Fruit fly (Drosophila melanogaster) whole organism, embryonic: ENCODE data around the gene CG46463.

Experiments used
- CG10366 ChIP-seq: fragments of 200-800 bp; sonication (Bioruptor generic); IDR thresholded peaks from 2 replicates; pipeline ENCODE4 v1.3.6; 2022; ENCODE audit warnings: missing biosample characterization, missing genetic modification characterization
- CG11504 ChIP-seq: fragments of 200-800 bp; sonication (Bioruptor generic); optimal IDR thresholded peaks from 3 replicates; lab custom pipeline; 2019; ENCODE audit warnings: missing biosample characterization, mild to moderate bottlenecking, missing genetic modification characterization, moderate library complexity
- CG1233 ChIP-seq: fragments of 200-800 bp; sonication (Bioruptor generic); optimal IDR thresholded peaks from 4 replicates; lab custom pipeline; 2018; ENCODE audit warnings: missing biosample characterization, mild to moderate bottlenecking, missing genetic modification characterization
- CG13296 ChIP-seq: fragments of 200-800 bp; sonication (Bioruptor generic); optimal IDR thresholded peaks from 3 replicates; lab custom pipeline; 2018; ENCODE audit warnings: missing biosample characterization, mild to moderate bottlenecking, missing genetic modification characterization
- CG15479 ChIP-seq: fragments of 200-800 bp; sonication (Bioruptor generic); optimal IDR thresholded peaks from 3 replicates; lab custom pipeline; 2019; ENCODE audit warnings: missing biosample characterization, mild to moderate bottlenecking, missing genetic modification characterization, moderate library complexity
- CG16779 ChIP-seq: fragments of 200-800 bp; sonication (Bioruptor generic); IDR thresholded peaks from 2 replicates; pipeline ENCODE4 v1.3.6; 2022; ENCODE audit warnings: missing biosample characterization, missing genetic modification characterization
- CG17359 ChIP-seq: fragments of 200-800 bp; sonication (Bioruptor generic); optimal IDR thresholded peaks from 3 replicates; lab custom pipeline; 2018; ENCODE audit warnings: missing biosample characterization, mild to moderate bottlenecking, missing genetic modification characterization, moderate library complexity
- CG17829 ChIP-seq: fragments of 200-800 bp; optimal IDR thresholded peaks from 2 replicates; lab custom pipeline; 2019; ENCODE audit warnings: missing biosample characterization, mild to moderate bottlenecking, missing genetic modification characterization, moderate library complexity
- CG2120 ChIP-seq: fragments of 200-800 bp; sonication (Bioruptor generic); optimal IDR thresholded peaks from 3 replicates; lab custom pipeline; 2016; ENCODE audit warnings: missing biosample characterization, missing genetic modification characterization
- CG30403 ChIP-seq: fragments of 200-800 bp; sonication (Bioruptor generic); optimal IDR thresholded peaks from 3 replicates; lab custom pipeline; 2016; ENCODE audit warnings: missing biosample characterization, missing genetic modification characterization
- CG31224 ChIP-seq: fragments of 200-800 bp; sonication (Bioruptor generic); IDR thresholded peaks from 2 replicates; pipeline ENCODE4 v1.3.6; 2022; ENCODE audit warnings: missing biosample characterization, missing genetic modification characterization
- CG31441 ChIP-seq: fragments of 200-800 bp; sonication (Bioruptor generic); IDR thresholded peaks from 2 replicates; pipeline ENCODE4 v1.3.6; 2022; ENCODE audit warnings: missing biosample characterization, missing genetic modification characterization
- CG33213 ChIP-seq: fragments of 200-800 bp; sonication (Bioruptor generic); optimal IDR thresholded peaks from 3 replicates; lab custom pipeline; 2016; ENCODE audit warnings: missing biosample characterization, missing genetic modification characterization
- CG3995 ChIP-seq: fragments of 200-800 bp; sonication (Bioruptor generic); optimal IDR thresholded peaks from 3 replicates; lab custom pipeline; 2016; ENCODE audit warnings: missing biosample characterization, missing genetic modification characterization
- CG4424 ChIP-seq: fragments of 200-800 bp; sonication (Bioruptor generic); optimal IDR thresholded peaks from 3 replicates; lab custom pipeline; 2016; ENCODE audit warnings: missing biosample characterization, missing genetic modification characterization
- CG7786 ChIP-seq: fragments of 200-800 bp; sonication (Bioruptor generic); optimal IDR thresholded peaks from 2 replicates; lab custom pipeline; 2016; ENCODE audit warnings: missing biosample characterization, missing genetic modification characterization
- CG8290 ChIP-seq, 3 experiments: fragments of 200-800 bp; sonication (Bioruptor generic); optimal IDR thresholded peaks; 2 replicates each; lab custom pipeline; 2016 to 2019; ENCODE audit warnings: missing biosample characterization in 3 of 3, missing genetic modification characterization in 3 of 3, mild to moderate bottlenecking in 2 of 3, moderate library complexity in 1 of 3
- CG9215 ChIP-seq: fragments of 200-800 bp; sonication (Bioruptor generic); IDR thresholded peaks from 2 replicates; pipeline ENCODE4 v1.3.6; 2022; ENCODE audit warnings: missing biosample characterization, missing genetic modification characterization
- D19A ChIP-seq: fragments of 200-800 bp; optimal IDR thresholded peaks from 3 replicates; lab custom pipeline; 2019; ENCODE audit warnings: missing biosample characterization, mild to moderate bottlenecking, missing genetic modification characterization, moderate library complexity
- Dfd ChIP-seq, 2 experiments: fragments of >200 bp; optimal IDR thresholded peaks; 2 replicates each; lab custom pipeline; 2017; ENCODE audit warnings: missing biosample characterization in 2 of 2, missing genetic modification characterization in 2 of 2
- Ets65A ChIP-seq: fragments of 200-800 bp; sonication (Bioruptor generic); peaks from one replicate; lab custom pipeline; 2016; ENCODE audit warnings: missing biosample characterization, missing genetic modification characterization
- Fer1 ChIP-seq: fragments of 200-800 bp; sonication (Bioruptor generic); optimal IDR thresholded peaks from 2 replicates; lab custom pipeline; 2017; ENCODE audit warnings: missing biosample characterization, mild to moderate bottlenecking, missing genetic modification characterization
- Fer2 ChIP-seq: fragments of 200-800 bp; sonication (Bioruptor generic); optimal IDR thresholded peaks from 2 replicates; lab custom pipeline; 2018; ENCODE audit warnings: missing biosample characterization, mild to moderate bottlenecking, missing genetic modification characterization, moderate library complexity
- GATAe ChIP-seq: fragments of 200-800 bp; sonication (Bioruptor generic); conservative IDR thresholded peaks from 2 replicates; pipeline ENCODE4 v1.3.6; 2022; ENCODE audit warnings: missing biosample characterization, missing genetic modification characterization
- HLH3B ChIP-seq: fragments of 200-800 bp; sonication (Bioruptor generic); IDR thresholded peaks from 2 replicates; pipeline ENCODE4 v1.3.6; 2022; ENCODE audit warnings: missing biosample characterization, missing genetic modification characterization
- HLH4C ChIP-seq: fragments of 200-800 bp; sonication (Bioruptor generic); IDR thresholded peaks from 3 replicates; pipeline ENCODE4 v1.3.6; 2022; ENCODE audit warnings: missing biosample characterization, missing genetic modification characterization; ENCODE audit not compliant: partially characterized antibody
- HLH54F ChIP-seq: fragments of 200-800 bp; sonication (Bioruptor generic); optimal IDR thresholded peaks from 3 replicates; lab custom pipeline; 2016; ENCODE audit warnings: missing biosample characterization, missing genetic modification characterization
- Hr3 ChIP-seq: fragments of 200-800 bp; sonication (Bioruptor generic); optimal IDR thresholded peaks from 3 replicates; lab custom pipeline; 2016; ENCODE audit warnings: missing biosample characterization, missing genetic modification characterization
- Mad ChIP-seq: fragments of 200-800 bp; sonication (Bioruptor generic); optimal IDR thresholded peaks from 2 replicates; lab custom pipeline; 2016; ENCODE audit warnings: missing biosample characterization, missing genetic modification characterization
- PHDP ChIP-seq: fragments of 200-800 bp; sonication (Bioruptor generic); optimal IDR thresholded peaks from 3 replicates; lab custom pipeline; 2018; ENCODE audit warnings: missing biosample characterization, mild to moderate bottlenecking, missing genetic modification characterization, moderate library complexity
- Rfx ChIP-seq: fragments of 200-800 bp; sonication (Bioruptor generic); IDR thresholded peaks from 2 replicates; pipeline ENCODE4 v1.3.6; 2022; ENCODE audit warnings: missing biosample characterization, missing genetic modification characterization
- Sox102F ChIP-seq: fragments of 200-800 bp; sonication (Bioruptor generic); optimal IDR thresholded peaks from 2 replicates; lab custom pipeline; 2018; ENCODE audit warnings: missing biosample characterization, mild to moderate bottlenecking, missing genetic modification characterization, moderate library complexity
- Vsx1 ChIP-seq: fragments of 200-800 bp; sonication (Bioruptor generic); optimal IDR thresholded peaks from 2 replicates; lab custom pipeline; 2017; ENCODE audit warnings: missing biosample characterization, mild to moderate bottlenecking, missing genetic modification characterization, missing genetic modification reagents
- Xbp1 ChIP-seq: fragments of 200-800 bp; sonication (Bioruptor generic); optimal IDR thresholded peaks from 3 replicates; lab custom pipeline; 2016; ENCODE audit warnings: missing biosample characterization, mild to moderate bottlenecking, missing genetic modification characterization
- bsh ChIP-seq, 2 experiments: fragments of 200-800 bp; sonication (Bioruptor generic); optimal IDR thresholded peaks; 2 replicates each; lab custom pipeline; 2017 to 2018; ENCODE audit warnings: mild to moderate bottlenecking in 2 of 2, missing biosample characterization in 2 of 2, missing genetic modification characterization in 2 of 2, moderate library complexity in 1 of 2
- cas ChIP-seq: fragments of 200-800 bp; sonication (Bioruptor generic); IDR thresholded peaks from 2 replicates; pipeline ENCODE4 v1.3.6; 2022; ENCODE audit warnings: missing biosample characterization, missing genetic modification characterization
- fd96Cb ChIP-seq: fragments of 200-800 bp; sonication (Bioruptor generic); optimal IDR thresholded peaks from 2 replicates; lab custom pipeline; 2018; ENCODE audit warnings: missing biosample characterization, mild to moderate bottlenecking, missing genetic modification characterization, moderate library complexity
- gro ChIP-seq: fragments of 200-800 bp; sonication (Bioruptor generic); optimal IDR thresholded peaks from 2 replicates; lab custom pipeline; 2016; ENCODE audit warnings: missing biosample characterization, missing genetic modification characterization
- gsb-n ChIP-seq: fragments of 200-800 bp; sonication (Bioruptor generic); optimal IDR thresholded peaks from 3 replicates; lab custom pipeline; 2018; ENCODE audit warnings: missing biosample characterization, mild to moderate bottlenecking, missing genetic modification characterization
- jumu ChIP-seq: fragments of 200-800 bp; sonication (Bioruptor generic); optimal IDR thresholded peaks from 3 replicates; lab custom pipeline; 2016; ENCODE audit warnings: missing biosample characterization, missing genetic modification characterization
- mirr ChIP-seq: fragments of 200-800 bp; sonication (Bioruptor generic); optimal IDR thresholded peaks from 3 replicates; lab custom pipeline; 2018; ENCODE audit warnings: missing biosample characterization, mild to moderate bottlenecking, missing genetic modification characterization
- nom ChIP-seq: fragments of 200-800 bp; sonication (Bioruptor generic); optimal IDR thresholded peaks from 2 replicates; lab custom pipeline; 2017; ENCODE audit warnings: missing biosample characterization, missing genetic modification characterization, mild to moderate bottlenecking, moderate library complexity, missing genetic modification reagents
- oc ChIP-seq: fragments of 200-800 bp; sonication (Bioruptor generic); optimal IDR thresholded peaks from 2 replicates; lab custom pipeline; 2018; ENCODE audit warnings: missing biosample characterization, mild to moderate bottlenecking, missing genetic modification characterization, moderate library complexity
- phol ChIP-seq: fragments of 200-800 bp; sonication (Bioruptor generic); optimal IDR thresholded peaks from 3 replicates; lab custom pipeline; 2018; ENCODE audit warnings: missing biosample characterization, mild to moderate bottlenecking, missing genetic modification characterization, moderate library complexity
- scrt ChIP-seq: fragments of 200-800 bp; sonication (Bioruptor generic); optimal IDR thresholded peaks from 2 replicates; lab custom pipeline; 2018; ENCODE audit warnings: missing biosample characterization, mild to moderate bottlenecking, missing genetic modification characterization, moderate library complexity
- sd ChIP-seq: fragments of 200-800 bp; sonication (Bioruptor generic); optimal IDR thresholded peaks from 3 replicates; lab custom pipeline; 2018; ENCODE audit warnings: missing biosample characterization, mild to moderate bottlenecking, missing genetic modification characterization, moderate library complexity
- unpg ChIP-seq: fragments of 200-800 bp; sonication (Bioruptor generic); optimal IDR thresholded peaks from 3 replicates; lab custom pipeline; 2018; ENCODE audit warnings: missing biosample characterization, mild to moderate bottlenecking, missing genetic modification characterization, moderate library complexity
- vvl ChIP-seq: fragments of 200-800 bp; sonication (Bioruptor generic); IDR thresholded peaks from 2 replicates; pipeline ENCODE4 v1.3.6; 2022; ENCODE audit warnings: missing biosample characterization, missing genetic modification characterization

Gene CG46463

DNA sequence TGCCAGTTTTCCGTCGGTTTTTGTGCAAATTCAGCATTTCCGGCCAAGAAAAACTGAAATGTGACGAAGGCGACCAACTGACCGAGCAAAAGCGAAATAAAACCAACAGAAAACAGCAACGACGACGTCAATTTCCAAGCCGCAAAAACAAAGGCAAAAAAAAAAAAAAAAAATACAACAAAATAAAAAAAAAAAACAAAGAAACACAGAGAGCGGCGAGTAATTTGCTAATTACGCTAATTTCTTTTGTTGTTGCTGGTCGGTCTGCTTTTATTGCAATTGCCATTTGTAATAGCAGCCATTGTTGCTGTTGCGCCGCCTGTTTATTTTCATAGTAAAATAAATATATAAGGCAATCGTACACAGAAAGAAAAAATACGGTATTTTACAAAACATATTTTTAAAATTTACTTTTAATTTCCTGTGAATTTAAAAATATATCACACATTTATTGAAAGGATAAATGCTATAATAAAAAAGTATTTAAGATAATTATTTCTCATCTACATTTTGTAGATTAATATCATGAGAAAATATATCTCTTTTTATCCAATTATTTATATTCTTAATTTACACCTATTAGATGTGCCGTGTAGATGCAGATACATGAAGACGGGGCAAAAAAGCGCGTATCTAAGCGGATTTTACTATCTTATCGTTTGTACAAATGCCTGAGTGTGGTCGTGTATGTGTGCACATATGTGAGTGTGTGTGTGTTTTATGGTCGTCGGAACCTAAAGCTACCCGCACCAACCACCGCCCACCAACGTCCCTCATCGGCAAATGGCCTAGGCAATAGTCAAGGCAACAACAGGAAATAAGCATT lies 24.1 kb upstream of the CG46463 start (continued):
- peak in 1 of 2 experiments; percentile 27 for TF ChIP-seq bsh (GFP tag; optimal IDR thresholded peaks at IDR 0.05; lab: Kevin White, UChicago)
- TF ChIP-seq CG33213 (GFP tag; lab: Kevin White, UChicago), result no peak
- no peak for TF ChIP-seq Mad
- TF ChIP-seq D19A, result peak; percentile 40
- peak; percentile 51 for TF ChIP-seq phol (tag; lab: Kevin White, UChicago)
- TF ChIP-seq oc (tag; lab: Kevin White, UChicago), result peak; percentile 25
- no peak for TF ChIP-seq jumu (GFP tag; lab: Kevin White, UChicago)
- TF ChIP-seq CG4424 (GFP tag; lab: Kevin White, UChicago), result peak; percentile 43
- TF ChIP-seq GATAe (GFP tag; lab: Robert Waterston, UW), result peak; percentile 85; the same call in 1 of the 2 replicates
- TF ChIP-seq sd (tag; lab: Kevin White, UChicago), result peak; percentile 57
- peak; percentile 24 for TF ChIP-seq CG1233 (GFP tag; lab: Kevin White, UChicago)
- TF ChIP-seq CG8290 (GFP tag; optimal IDR thresholded peaks at IDR 0.05; lab: Kevin White, UChicago), result no peak
- peak in 1 of 2 experiments; percentile 41 for TF ChIP-seq CG8290 (tag; optimal IDR thresholded peaks at IDR 0.05; lab: Kevin White, UChicago)
- peak; percentile 3 for TF ChIP-seq Vsx1
- TF ChIP-seq CG3995 (GFP tag; lab: Kevin White, UChicago), result no peak
- no peak for TF ChIP-seq Dfd (GFP tag; optimal IDR thresholded peaks at IDR 0.05; lab: Kevin White, UChicago)
- TF ChIP-seq fd96Cb (tag; lab: Kevin White, UChicago), result peak; percentile 41
- TF ChIP-seq CG13296 (GFP tag; lab: Kevin White, UChicago), result peak; percentile 40
- TF ChIP-seq vvl (GFP tag; lab: Robert Waterston, UW), result peak; percentile 49
- peak; percentile 7 for TF ChIP-seq scrt (GFP tag; lab: Kevin White, UChicago)
- TF ChIP-seq CG16779 (GFP tag; lab: Robert Waterston, UW), result no peak
- peak; percentile 17 for TF ChIP-seq Fer2 (tag; lab: Kevin White, UChicago)
- 0 out of 2 replicates have a peak, but pooled peaks have one; percentile 19 for TF ChIP-seq CG9215 (GFP tag; lab: Robert Waterston, UW)
- TF ChIP-seq CG10366, result 0 out of 2 replicates have a peak, but pooled peaks have one; percentile 10
- peak; percentile 19 for TF ChIP-seq gsb-n (tag; lab: Kevin White, UChicago)
- TF ChIP-seq cas (GFP tag; lab: Robert Waterston, UW), result peak; percentile 48; the same call in 1 of the 2 replicates
- peak; percentile 74 for TF ChIP-seq PHDP (tag; lab: Kevin White, UChicago)
- peak; percentile 38 for TF ChIP-seq CG2120
- peak; percentile 36 for TF ChIP-seq Hr3 (GFP tag; lab: Kevin White, UChicago)
- TF ChIP-seq CG31224 (GFP tag; lab: Robert Waterston, UW), result no peak
- peak; percentile 59 for TF ChIP-seq CG31441 (GFP tag; lab: Robert Waterston, UW)
- TF ChIP-seq Xbp1 (GFP tag; lab: Kevin White, UChicago), result peak; percentile 34
- TF ChIP-seq HLH54F (GFP tag; lab: Kevin White, UChicago), result no peak
- no peak for TF ChIP-seq gro (GFP tag; lab: Kevin White, UChicago)
- no peak for TF ChIP-seq nom (GFP tag; lab: Kevin White, UChicago)
- TF ChIP-seq unpg (GFP tag; lab: Kevin White, UChicago), result peak; percentile 55
- TF ChIP-seq CG30403 (GFP tag; lab: Kevin White, UChicago), result peak; percentile 68
- no peak for TF ChIP-seq CG7786 (GFP tag; lab: Kevin White, UChicago)
- TF ChIP-seq mirr (GFP tag; lab: Kevin White, UChicago), result peak; percentile 68
- TF ChIP-seq CG17359, result peak; percentile 38
- TF ChIP-seq CG15479 (GFP tag; lab: Kevin White, UChicago), result no peak
- no peak for TF ChIP-seq HLH4C (GFP tag; lab: Robert Waterston, UW)
- no peak for TF ChIP-seq Ets65A (GFP tag; lab: Kevin White, UChicago)
- peak; percentile 29; the same call in 1 of the 2 replicates for TF ChIP-seq HLH3B (GFP tag; lab: Robert Waterston, UW)
- TF ChIP-seq Fer1 (GFP tag; lab: Kevin White, UChicago), result peak; percentile 44
- peak; percentile 46 for TF ChIP-seq CG17829 (tag; lab: Kevin White, UChicago)
- peak; percentile 79 for TF ChIP-seq CG11504 (tag; lab: Kevin White, UChicago)
- TF ChIP-seq Sox102F, result peak; percentile 71
- TF ChIP-seq Rfx (GFP tag; lab: Robert Waterston, UW), result peak; percentile 36
